Fruit fly (Drosophila melanogaster) S2 (cell line): ENCODE data around the gene lectin-21Cb.

Experiments used
- CG8478 ChIP-seq: fragments of >200 bp; optimal IDR thresholded peaks from 2 replicates; lab custom pipeline; 2018
- CTCF ChIP-seq, 2 experiments: fragments of >200 bp; optimal IDR thresholded peaks; 2 replicates each; lab custom pipeline; 2018

Gene lectin-21Cb

dm6 chr2L:623210-623873 lies 2.3 kb upstream of the lectin-21Cb start:
- TF ChIP-seq CG8478 (no peak), CTCF (optimal IDR thresholded peaks at IDR 0.05; lab: Kevin White, UChicago) (no peak)

- no peak for TF ChIP-seq CG8478
- no peak for TF ChIP-seq CTCF (optimal IDR thresholded peaks at IDR 0.05; lab: Kevin White, UChicago)
Observed at dm6 chr2L:619739-620138, 1.3 kb downstream of the lectin-21Cb start.

dm6 chr2L:615023-615422 lies 6.0 kb downstream of the lectin-21Cb start:
- no peak for TF ChIP-seq CG8478
- no peak for TF ChIP-seq CTCF (optimal IDR thresholded peaks at IDR 0.05; lab: Kevin White, UChicago)

dm6 chr2L:612778-613177 lies 8.2 kb downstream of the lectin-21Cb start:
- TF ChIP-seq CTCF (optimal IDR thresholded peaks at IDR 0.05; lab: Kevin White, UChicago) (no peak), CG8478 (no peak)

- no peak for TF ChIP-seq CTCF (optimal IDR thresholded peaks at IDR 0.05; lab: Kevin White, UChicago)
- TF ChIP-seq CG8478 = no peak
Observed at dm6 chr2L:609497-609896, 11.5 kb downstream of the lectin-21Cb start.

dm6 chr2L:608143-608542 lies 12.9 kb downstream of the lectin-21Cb start:
- TF ChIP-seq CG8478 (no peak), CTCF (optimal IDR thresholded peaks at IDR 0.05; lab: Kevin White, UChicago) (no peak)

dm6 chr2L:606952-607351 lies 14.0 kb downstream of the lectin-21Cb start:
- TF ChIP-seq CG8478 = no peak

- no peak for TF ChIP-seq CTCF (optimal IDR thresholded peaks at IDR 0.05; lab: Kevin White, UChicago)
- TF ChIP-seq CG8478 = no peak
Observed at dm6 chr2L:606165-606564, 14.8 kb downstream of the lectin-21Cb start.

- TF ChIP-seq CTCF (optimal IDR thresholded peaks at IDR 0.05; lab: Kevin White, UChicago) = no peak
- TF ChIP-seq CG8478 = no peak
Observed at dm6 chr2L:604060-604459, 16.9 kb downstream of the lectin-21Cb start.

- peak; percentile 76 to 95 for TF ChIP-seq CTCF (optimal IDR thresholded peaks at IDR 0.05; lab: Kevin White, UChicago)
- TF ChIP-seq CG8478 = no peak
Observed at dm6 chr2L:602439-602879, 18.5 kb downstream of the lectin-21Cb start, which contains the start of gene CG13689. Gene CG13689, plus strand, starts transcription at chr2L:602813.

- TF ChIP-seq CG8478 = no peak
- peak in 1 of 2 experiments; percentile 20 for TF ChIP-seq CTCF (optimal IDR thresholded peaks at IDR 0.05; lab: Kevin White, UChicago)
Observed at dm6 chr2L:601848-602247, 19.2 kb downstream of the lectin-21Cb start.

- TF ChIP-seq CG8478 (no peak), CTCF (optimal IDR thresholded peaks at IDR 0.05; lab: Kevin White, UChicago) (no peak)
Observed at dm6 chr2L:597771-598170, 23.2 kb downstream of the lectin-21Cb start.

- TF ChIP-seq CG8478 (no peak), CTCF (optimal IDR thresholded peaks at IDR 0.05; lab: Kevin White, UChicago) (no peak)
Observed at dm6 chr2L:594635-595384, 26.2 kb downstream of the lectin-21Cb start, which contains the start of gene Gsc. Gene Gsc, minus strand, starts transcription at chr2L:594685.

dm6 chr2L:594048-594447 lies 27.0 kb downstream of the lectin-21Cb start:
- no peak for TF ChIP-seq CTCF (optimal IDR thresholded peaks at IDR 0.05; lab: Kevin White, UChicago)
- no peak for TF ChIP-seq CG8478

dm6 chr2L:591511-591910 lies 29.5 kb downstream of the lectin-21Cb start:
- TF ChIP-seq CTCF (optimal IDR thresholded peaks at IDR 0.05; lab: Kevin White, UChicago) (no peak), CG8478 (no peak)

dm6 chr2L:585268-585667 lies 35.7 kb downstream of the lectin-21Cb start:
- TF ChIP-seq CG8478 (no peak), CTCF (optimal IDR thresholded peaks at IDR 0.05; lab: Kevin White, UChicago) (no peak)
